Worm (Caenorhabditis elegans): ENCODE data around the gene ctl-3.

DNA sequence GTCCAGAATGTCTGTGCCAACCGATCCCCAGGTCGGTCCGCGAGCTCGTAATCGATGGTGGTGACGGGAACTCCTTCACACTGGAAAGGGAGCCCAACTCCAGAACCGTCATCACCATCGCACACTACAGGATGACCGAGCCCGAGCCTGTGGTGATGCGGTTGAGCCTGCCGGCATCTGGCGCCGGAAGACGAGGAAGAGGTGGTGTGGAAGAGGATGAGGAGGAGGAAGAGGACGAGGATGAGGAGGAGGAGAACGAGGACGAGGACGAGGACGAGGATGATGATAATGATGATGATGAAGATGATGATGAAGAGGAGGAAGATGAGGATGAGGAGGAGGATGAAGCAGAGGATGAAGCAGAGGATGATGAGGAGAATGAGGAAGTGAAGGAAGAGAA, 7.4 kb upstream of the ctl-3 start, which contains the start of gene Y54G11A.14:
- TF ChIP-seq unc-39 (tag; optimal IDR thresholded peaks at IDR 0.05) (no peak), ces-1 (GFP tag; optimal IDR thresholded peaks at IDR 0.05) (no peak), hlh-1 (tag; optimal IDR thresholded peaks at IDR 0.05) (no peak), ztf-11 (tag; optimal IDR thresholded peaks at IDR 0.05) (no peak)

Data from whole organism, mixed stage, embryonic.